Fruit fly (Drosophila melanogaster) whole organism, embryonic: ENCODE data around the gene CG31827.

Experiments
- CG13296 ChIP-seq: fragments of 200-800 bp; sonication (Bioruptor generic); optimal IDR thresholded peaks from 3 replicates; lab custom pipeline; 2018; ENCODE audit warnings: missing biosample characterization, mild to moderate bottlenecking, missing genetic modification characterization
- CG2712 ChIP-seq: fragments of 200-800 bp; optimal IDR thresholded peaks from 3 replicates; lab custom pipeline; 2019; ENCODE audit warnings: missing biosample characterization, mild to moderate bottlenecking, missing genetic modification characterization, moderate library complexity
- CG7786 ChIP-seq: fragments of 200-800 bp; sonication (Bioruptor generic); optimal IDR thresholded peaks from 2 replicates; lab custom pipeline; 2016; ENCODE audit warnings: missing biosample characterization, missing genetic modification characterization
- CG8478 ChIP-seq: fragments of >200 bp; optimal IDR thresholded peaks from 2 replicates; lab custom pipeline; 2018
- CHES-1-like ChIP-seq: fragments of 200-800 bp; sonication (Bioruptor generic); optimal IDR thresholded peaks from 2 replicates; lab custom pipeline; 2016; ENCODE audit warnings: missing biosample characterization, missing genetic modification characterization
- Mrtf ChIP-seq: fragments of 200-800 bp; sonication (Bioruptor generic); IDR thresholded peaks from 3 replicates; pipeline ENCODE4 v1.3.6; 2022; ENCODE audit warnings: missing biosample characterization, missing genetic modification characterization
- Trl ChIP-seq, 3 experiments: fragments of >200 bp in 2 of 3; fragments of 200-800 bp in 1 of 3; sonication (Bioruptor generic) in 1 of 3; optimal IDR thresholded peaks; 2 replicates in 1 of 3; 3 replicates in 2 of 3; lab custom pipeline; 2016 to 2017; ENCODE audit warnings: missing biosample characterization in 1 of 3, missing genetic modification characterization in 1 of 3
- ci ChIP-seq: fragments of 200-800 bp; sonication (Bioruptor generic); IDR thresholded peaks from 3 replicates; pipeline ENCODE4 v1.3.6; 2022; ENCODE audit warnings: missing biosample characterization, missing genetic modification characterization
- ind ChIP-seq: fragments of 200-800 bp; sonication (Bioruptor generic); optimal IDR thresholded peaks from 3 replicates; lab custom pipeline; 2016; ENCODE audit warnings: missing biosample characterization, missing genetic modification characterization
- peb ChIP-seq: fragments of 200-800 bp; sonication (Bioruptor generic); IDR thresholded peaks from 2 replicates; pipeline ENCODE4 v1.3.6; 2022; ENCODE audit warnings: missing biosample characterization, missing genetic modification characterization
- tx ChIP-seq: fragments of 200-800 bp; sonication (Bioruptor generic); optimal IDR thresholded peaks from 2 replicates; lab custom pipeline; 2016; ENCODE audit warnings: missing biosample characterization, missing genetic modification characterization

DNA sequence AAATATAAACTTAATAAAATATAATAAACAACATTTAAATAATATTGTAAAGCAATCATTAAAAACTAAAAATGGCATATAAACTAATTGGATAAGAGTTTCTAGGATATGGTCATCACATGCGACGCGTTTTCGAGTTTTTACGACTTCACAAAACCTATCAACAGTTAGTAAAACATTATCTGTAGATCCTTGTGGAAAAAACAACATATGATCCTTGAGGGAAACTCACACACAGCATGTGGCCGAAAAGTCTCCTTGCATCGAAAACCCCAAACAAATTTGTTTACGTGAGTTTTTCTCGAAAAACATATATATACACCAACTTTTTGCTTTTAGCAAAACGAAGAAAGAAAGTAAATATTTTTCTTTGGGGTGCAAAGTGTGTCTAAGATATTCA, 35.9 kb downstream of the CG31827 start:
- TF ChIP-seq CG2712 (tag; lab: Kevin White, UChicago) = no peak
- TF ChIP-seq ci (GFP tag; lab: Robert Waterston, UW) = no peak
- TF ChIP-seq Mrtf (GFP tag; lab: Robert Waterston, UW) = no peak
- TF ChIP-seq Trl (optimal IDR thresholded peaks at IDR 0.05; lab: Kevin White, UChicago) = no peak
- no peak for TF ChIP-seq Trl (GFP tag; optimal IDR thresholded peaks at IDR 0.05; lab: Kevin White, UChicago)
- TF ChIP-seq CG8478 (lab: Kevin White, UChicago) = no peak
- no peak for TF ChIP-seq CHES-1-like
- TF ChIP-seq CG7786 (GFP tag; lab: Kevin White, UChicago) = no peak
- TF ChIP-seq tx (GFP tag; lab: Kevin White, UChicago) = no peak
- no peak for TF ChIP-seq peb (GFP tag; lab: Robert Waterston, UW)
- no peak for TF ChIP-seq ind (GFP tag; lab: Kevin White, UChicago)
- no peak for TF ChIP-seq CG13296 (GFP tag; lab: Kevin White, UChicago)
